Worm (Caenorhabditis elegans): Measurements from ENCODE around the gene nlp-57.

Gene nlp-57

DNA sequence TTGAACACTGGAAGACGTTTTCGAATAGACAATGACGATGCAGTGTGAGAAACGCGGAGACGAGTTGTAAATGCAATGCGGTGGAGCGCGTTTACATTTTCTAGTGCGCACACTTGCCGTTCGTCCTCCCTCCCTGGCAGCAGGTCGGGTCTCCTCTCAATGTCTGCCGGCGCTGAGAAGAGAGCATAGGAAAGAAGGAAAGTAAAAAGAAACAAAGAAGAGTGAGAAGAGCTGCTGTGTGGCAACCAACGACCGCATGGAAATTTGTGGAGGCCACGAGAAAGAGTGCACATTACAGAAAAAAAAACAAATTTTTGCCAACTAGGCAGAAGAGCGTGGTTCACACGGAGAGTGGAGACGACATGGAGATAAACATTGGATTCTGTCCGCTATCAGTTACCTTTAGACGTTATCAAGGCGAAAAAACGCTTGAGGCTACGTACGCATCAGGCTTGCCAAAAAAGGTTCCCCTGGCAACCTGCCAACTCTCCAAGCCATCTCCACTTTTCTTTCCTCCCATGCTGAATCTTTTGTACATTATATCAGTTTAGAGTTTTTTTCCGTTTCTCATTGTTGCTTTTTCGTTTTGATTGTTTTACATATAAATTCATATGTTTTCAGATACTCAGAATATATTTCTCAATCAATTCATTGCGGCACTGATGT, 17.1 kb upstream of the nlp-57 start, which contains the start of the genes snrp-40.1 and F08G12.3 (continued):
- TF ChIP-seq pqm-1 (tag; optimal IDR thresholded peaks at IDR 0.05) (no peak), ama-1 (optimal IDR thresholded peaks at IDR 0.05) (no peak), fos-1 (tag; optimal IDR thresholded peaks at IDR 0.05) (peak; percentile 48), ceh-63 (GFP tag; optimal IDR thresholded peaks at IDR 0.05) (no peak), tbx-2 (tag; optimal IDR thresholded peaks at IDR 0.05) (peak; percentile 79), vab-15 (tag; optimal IDR thresholded peaks at IDR 0.05) (no peak), efl-1 (optimal IDR thresholded peaks at IDR 0.05) (peak; percentile 53 to 69), efl-1 (GFP tag; optimal IDR thresholded peaks at IDR 0.05 in 1 of 2) (peak; percentile 28 to 91), ceh-8 (GFP tag; optimal IDR thresholded peaks at IDR 0.05) (peak; percentile 42), nhr-19 (GFP tag; conservative IDR thresholded peaks at IDR 0.05) (peak; percentile 74), swsn-7 (tag; optimal IDR thresholded peaks at IDR 0.05) (peak; percentile 80), tlp-1 (tag; optimal IDR thresholded peaks at IDR 0.05) (no peak), nhr-84 (tag; optimal IDR thresholded peaks at IDR 0.05) (no peak), lin-14 (GFP tag; optimal IDR thresholded peaks at IDR 0.05) (peak; percentile 99), C34B4.2 (tag; optimal IDR thresholded peaks at IDR 0.05) (no peak), lin-35 (GFP tag; optimal IDR thresholded peaks at IDR 0.05) (peak; percentile 58 to 66), lir-3 (tag; optimal IDR thresholded peaks at IDR 0.05; ENCODE audit: poor library complexity) (peak; percentile 36), lin-15B (tag; optimal IDR thresholded peaks at IDR 0.05) (peak; percentile 52), blmp-1 (tag; optimal IDR thresholded peaks at IDR 0.05) (no peak), pag-3 (tag; optimal IDR thresholded peaks at IDR 0.05; ENCODE audit: borderline replicate concordance, insufficient read depth) (peak; percentile 83), irx-1 (tag; optimal IDR thresholded peaks at IDR 0.05) (no peak), elt-3 (tag; optimal IDR thresholded peaks at IDR 0.05) (peak in 1 of 6 experiments; percentile 24), fkh-4 (tag; optimal IDR thresholded peaks at IDR 0.05; ENCODE audit: borderline replicate concordance) (no peak), efl-3 (GFP tag; optimal IDR thresholded peaks at IDR 0.05) (no peak), F16B12.6 (tag; optimal IDR thresholded peaks at IDR 0.05) (peak; percentile 43), egl-13 (tag; optimal IDR thresholded peaks at IDR 0.05) (peak; percentile 67), sup-37 (GFP tag; optimal IDR thresholded peaks at IDR 0.05) (no peak), mdl-1 (tag; optimal IDR thresholded peaks at IDR 0.05) (peak in 1 of 2 experiments; percentile 86), elt-2 (tag; optimal IDR thresholded peaks at IDR 0.05) (peak; percentile 34), hlh-4 (tag; optimal IDR thresholded peaks at IDR 0.05) (no peak), C16A3.4 (tag; optimal IDR thresholded peaks at IDR 0.05) (peak; percentile 83), egl-27 (tag; optimal IDR thresholded peaks at IDR 0.05) (no peak)

- no peak for TF ChIP-seq ama-1 (optimal IDR thresholded peaks at IDR 0.05)
- no peak for TF ChIP-seq nhr-77 (tag; optimal IDR thresholded peaks at IDR 0.05)
- TF ChIP-seq Y116A8C.19 (tag; optimal IDR thresholded peaks at IDR 0.05; ENCODE audit: borderline replicate concordance) = no peak
- no peak for TF ChIP-seq swsn-7 (tag; optimal IDR thresholded peaks at IDR 0.05)
- no peak for TF ChIP-seq nhr-71 (tag; optimal IDR thresholded peaks at IDR 0.05)
- TF ChIP-seq nhr-20 (tag; optimal IDR thresholded peaks at IDR 0.05) = no peak
- no peak for TF ChIP-seq nhr-28 (tag; optimal IDR thresholded peaks at IDR 0.05)
- no peak for TF ChIP-seq unc-98 (GFP tag; IDR thresholded peaks at IDR 0.05)
- TF ChIP-seq sox-4 (tag; optimal IDR thresholded peaks at IDR 0.05) = no peak
- TF ChIP-seq F16B12.6 (tag; optimal IDR thresholded peaks at IDR 0.05) = no peak
- TF ChIP-seq egl-27 (tag; optimal IDR thresholded peaks at IDR 0.05) = no peak
- TF ChIP-seq lin-15B (tag; optimal IDR thresholded peaks at IDR 0.05) = no peak
- TF ChIP-seq efl-3 (GFP tag; optimal IDR thresholded peaks at IDR 0.05) = no peak
- no peak for TF ChIP-seq fkh-8 (tag; optimal IDR thresholded peaks at IDR 0.05)
- TF ChIP-seq grh-1 (GFP tag; IDR thresholded peaks at IDR 0.05) = no peak
Observed at ce11 chrX:11305773-11306172, 11.1 kb upstream of the nlp-57 start, which contains the start of gene F08G12.1. Gene F08G12.1, minus strand, starts transcription at chrX:11305873.
